Fruit fly (Drosophila melanogaster) whole organism, prepupa: ENCODE results near the gene pum.

Experiments
- CG10631 ChIP-seq: fragments of 200-800 bp; sonication (Bioruptor generic); optimal IDR thresholded peaks from 2 replicates; lab custom pipeline; 2016; ENCODE audit warnings: missing biosample characterization, missing genetic modification characterization
- CG11762 ChIP-seq: fragments of 200-800 bp; sonication (Bioruptor generic); optimal IDR thresholded peaks from 3 replicates; lab custom pipeline; 2016; ENCODE audit warnings: missing biosample characterization, missing genetic modification characterization; ENCODE audit not compliant: insufficient read depth
- CG3032 ChIP-seq: fragments of 200-800 bp; optimal IDR thresholded peaks from 2 replicates; lab custom pipeline; 2019; ENCODE audit warnings: missing biosample characterization, mild to moderate bottlenecking, missing genetic modification characterization, moderate library complexity
- CG6163 ChIP-seq: fragments of 200-800 bp; sonication (Bioruptor generic); IDR thresholded peaks from 3 replicates; pipeline ENCODE4 v1.3.6; 2022; ENCODE audit warnings: missing biosample characterization, missing genetic modification characterization
- CG6792 ChIP-seq: fragments of 200-800 bp; sonication (Bioruptor generic); optimal IDR thresholded peaks from 3 replicates; lab custom pipeline; 2016; ENCODE audit warnings: missing biosample characterization, missing genetic modification characterization
- CG8319 ChIP-seq: fragments of 200-800 bp; sonication (Bioruptor generic); optimal IDR thresholded peaks from 3 replicates; lab custom pipeline; 2016; ENCODE audit warnings: missing biosample characterization, missing genetic modification characterization
- Eip75B ChIP-seq: fragments of 200-800 bp; sonication (Bioruptor generic); optimal IDR thresholded peaks from 3 replicates; lab custom pipeline; 2016; ENCODE audit warnings: missing biosample characterization, missing genetic modification characterization
- Eip93F ChIP-seq: fragments of 200-800 bp; sonication (Bioruptor generic); optimal IDR thresholded peaks from 2 replicates; lab custom pipeline; 2016; ENCODE audit warnings: missing biosample characterization, mild to moderate bottlenecking, missing genetic modification characterization
- dsx ChIP-seq: fragments of 200-800 bp; optimal IDR thresholded peaks from 3 replicates; lab custom pipeline; 2019; ENCODE audit warnings: missing biosample characterization, mild to moderate bottlenecking, missing genetic modification characterization, moderate library complexity; ENCODE audit not compliant: poor library complexity, severe bottlenecking
- fd59A ChIP-seq: fragments of 200-800 bp; sonication (Bioruptor generic); optimal IDR thresholded peaks from 2 replicates; lab custom pipeline; 2017; ENCODE audit warnings: missing biosample characterization, mild to moderate bottlenecking, missing genetic modification characterization, missing genetic modification reagents
- fkh ChIP-seq: fragments of 200-800 bp; sonication (Bioruptor generic); optimal IDR thresholded peaks from 3 replicates; lab custom pipeline; 2017; ENCODE audit warnings: missing biosample characterization, mild to moderate bottlenecking, missing genetic modification characterization, moderate library complexity
- net ChIP-seq: fragments of 200-800 bp; sonication (Bioruptor generic); optimal IDR thresholded peaks from 3 replicates; lab custom pipeline; 2016; ENCODE audit warnings: missing biosample characterization, missing genetic modification characterization
- svp ChIP-seq: fragments of 200-800 bp; sonication (Bioruptor generic); peaks from one replicate; lab custom pipeline; 2016; ENCODE audit warnings: missing biosample characterization, missing genetic modification characterization

dm6 chr3R:9226146-9226545 is 11.3 kb downstream of the pum start:
- TF ChIP-seq svp (GFP tag; lab: Kevin White, UChicago): no peak
- TF ChIP-seq net (GFP tag; lab: Kevin White, UChicago): no peak
- no peak for TF ChIP-seq CG3032
- no peak for TF ChIP-seq CG8319 (GFP tag; lab: Kevin White, UChicago)
- peak; percentile 10 for TF ChIP-seq fd59A
- TF ChIP-seq CG10631 (GFP tag; lab: Kevin White, UChicago): no peak
- no peak for TF ChIP-seq fkh (GFP tag; lab: Kevin White, UChicago)
- TF ChIP-seq CG6163: peak; percentile 67
- TF ChIP-seq Eip93F (GFP tag; lab: Kevin White, UChicago): no peak
- peak; percentile 4 for TF ChIP-seq Eip75B
- no peak for TF ChIP-seq dsx (GFP tag; lab: Kevin White, UChicago)
- no peak for TF ChIP-seq CG11762
- TF ChIP-seq CG6792 (GFP tag; lab: Kevin White, UChicago): no peak
